Worm (Caenorhabditis elegans) whole organism, L4 larva: Measurements from ENCODE around the gene blos-1.

Source experiments
- F44E2.7 ChIP-seq: fragments of 200-800 bp; sonication (Bioruptor generic); IDR thresholded peaks from 2 replicates; pipeline ENCODE4 v2.1.2; 2022; ENCODE audit warnings: missing genetic modification characterization, missing compliant biosample characterization
- Y48G9A.11 ChIP-seq: fragments of 200-800 bp; sonication (Bioruptor generic); IDR thresholded peaks from 2 replicates; pipeline ENCODE4 v1.3.6; 2022; ENCODE audit warnings: missing genetic modification reagents, missing genetic modification characterization, missing compliant biosample characterization
- aha-1 ChIP-seq: fragments of 150-350 bp; peaks from one replicate; lab custom pipeline; 2014; ENCODE audit warnings: missing biosample characterization, missing genetic modification characterization
- ceh-32 ChIP-seq: sonication (generic microtip); optimal IDR thresholded peaks from 2 replicates; lab custom pipeline; 2016; ENCODE audit warnings: mild to moderate bottlenecking, missing genetic modification characterization, missing compliant biosample characterization; ENCODE audit not compliant: poor library complexity
- ceh-44 ChIP-seq: fragments of 200-800 bp; sonication (Bioruptor generic); IDR thresholded peaks from 2 replicates; pipeline ENCODE4 v1.3.6; 2022; ENCODE audit warnings: missing genetic modification reagents, missing genetic modification characterization, missing compliant biosample characterization
- ceh-62 ChIP-seq: sonication (generic microtip); optimal IDR thresholded peaks from 2 replicates; lab custom pipeline; 2017; ENCODE audit warnings: missing biosample characterization, missing genetic modification characterization
- daf-12 ChIP-seq: fragments of 150-350 bp; optimal IDR thresholded peaks from 2 replicates; lab custom pipeline; 2014; ENCODE audit warnings: missing biosample characterization, missing genetic modification reagents, missing genetic modification characterization
- daf-16 ChIP-seq, 3 experiments: sonication (generic microtip); optimal IDR thresholded peaks; 2 replicates each; lab custom pipeline; 2016 to 2017; ENCODE audit warnings: missing genetic modification characterization in 3 of 3, missing genetic modification reagents in 3 of 3, mild to moderate bottlenecking in 2 of 3, missing compliant biosample characterization in 2 of 3, missing biosample characterization in 1 of 3, moderate library complexity in 1 of 3
- daf-19 ChIP-seq: fragments of 200-800 bp; sonication (Bioruptor generic); conservative IDR thresholded peaks from 2 replicates; pipeline ENCODE4 v1.3.6; 2022; ENCODE audit warnings: missing genetic modification characterization, missing compliant biosample characterization
- dve-1 ChIP-seq: sonication (generic microtip); optimal IDR thresholded peaks from 2 replicates; lab custom pipeline; 2017; ENCODE audit warnings: antibody characterized with exemption, mild to moderate bottlenecking, missing genetic modification characterization, missing compliant biosample characterization; ENCODE audit not compliant: insufficient read depth
- egl-43 ChIP-seq: fragments of 200-800 bp; sonication (Bioruptor generic); IDR thresholded peaks from 2 replicates; pipeline ENCODE4 v1.3.6; 2022; ENCODE audit warnings: missing genetic modification reagents, missing genetic modification characterization, missing compliant biosample characterization
- gei-8 ChIP-seq: fragments of 200-800 bp; sonication (Bioruptor generic); optimal IDR thresholded peaks from 2 replicates; lab custom pipeline; 2018; ENCODE audit warnings: mild to moderate bottlenecking, missing genetic modification characterization, missing compliant biosample characterization
- hif-1 ChIP-seq, 2 experiments: sonication (generic microtip); optimal IDR thresholded peaks; 2 replicates each; lab custom pipeline; 2016 to 2017; ENCODE audit warnings: missing compliant biosample characterization in 2 of 2, missing genetic modification characterization in 2 of 2, missing genetic modification reagents in 2 of 2, missing genotype in 2 of 2, mild to moderate bottlenecking in 1 of 2
- hlh-11 ChIP-seq: fragments of 200-800 bp; sonication (Bioruptor generic); optimal IDR thresholded peaks from 2 replicates; lab custom pipeline; 2018; ENCODE audit warnings: mild to moderate bottlenecking, missing genetic modification characterization, missing compliant biosample characterization
- lir-3 ChIP-seq: sonication (generic microtip); optimal IDR thresholded peaks from 2 replicates; lab custom pipeline; 2016; ENCODE audit warnings: mild to moderate bottlenecking, missing genetic modification characterization, missing compliant biosample characterization
- madf-9 ChIP-seq: fragments of 200-800 bp; sonication (Bioruptor generic); conservative IDR thresholded peaks from 2 replicates; pipeline ENCODE4 v1.3.6; 2022; ENCODE audit warnings: missing genetic modification reagents, missing genetic modification characterization, missing compliant biosample characterization
- mdl-1 ChIP-seq, 2 experiments: fragments of 150-350 bp in 1 of 2; sonication (generic microtip) in 1 of 2; optimal IDR thresholded peaks; 2 replicates each; lab custom pipeline; 2014 to 2017; ENCODE audit warnings: missing biosample characterization in 2 of 2, missing genetic modification characterization in 2 of 2
- mes-2 ChIP-seq: sonication (generic microtip); optimal IDR thresholded peaks from 2 replicates; lab custom pipeline; 2016; ENCODE audit warnings: missing genotype, mild to moderate bottlenecking, missing genetic modification characterization, missing compliant biosample characterization; ENCODE audit not compliant: poor library complexity, severe bottlenecking
- nhr-102 ChIP-seq: sonication (generic microtip); optimal IDR thresholded peaks from 2 replicates; lab custom pipeline; 2016; ENCODE audit warnings: mild to moderate bottlenecking, missing genetic modification characterization, moderate library complexity, missing compliant biosample characterization
- nhr-111 ChIP-seq: fragments of 200-800 bp; sonication (Bioruptor generic); optimal IDR thresholded peaks from 2 replicates; lab custom pipeline; 2018; ENCODE audit warnings: mild to moderate bottlenecking, missing genetic modification characterization, missing compliant biosample characterization
- nhr-25 ChIP-seq: sonication (generic microtip); optimal IDR thresholded peaks from 2 replicates; lab custom pipeline; 2017; ENCODE audit warnings: missing genetic modification characterization, mild to moderate bottlenecking, missing compliant biosample characterization, antibody characterized with exemption, moderate library complexity, borderline replicate concordance; ENCODE audit not compliant: insufficient read depth
- nhr-28 ChIP-seq: fragments of 150-350 bp; optimal IDR thresholded peaks from 2 replicates; lab custom pipeline; 2014; ENCODE audit warnings: missing biosample characterization, missing genetic modification characterization
- nhr-41 ChIP-seq: fragments of 200-800 bp; sonication (Bioruptor generic); IDR thresholded peaks from 2 replicates; pipeline ENCODE4 v1.3.6; 2022; ENCODE audit warnings: missing genetic modification reagents, missing genetic modification characterization, missing compliant biosample characterization
- nhr-77 ChIP-seq: fragments of 150-350 bp; optimal IDR thresholded peaks from 2 replicates; lab custom pipeline; 2014; ENCODE audit warnings: missing biosample characterization, missing genetic modification characterization
- php-3 ChIP-seq: fragments of 200-800 bp; sonication (Bioruptor generic); IDR thresholded peaks from 2 replicates; pipeline ENCODE4 v1.3.6; 2022; ENCODE audit warnings: missing genetic modification reagents, missing genetic modification characterization, missing compliant biosample characterization
- pqm-1 ChIP-seq: sonication (generic microtip); optimal IDR thresholded peaks from 2 replicates; lab custom pipeline; 2017; ENCODE audit warnings: missing biosample characterization, missing genetic modification characterization
- set-16 ChIP-seq: fragments of 200-800 bp; sonication (Bioruptor generic); IDR thresholded peaks from 2 replicates; pipeline ENCODE4 v1.3.6; 2022; ENCODE audit warnings: missing genetic modification reagents, missing genetic modification characterization, missing compliant biosample characterization
- unc-62 ChIP-seq, 3 experiments: fragments of 150-350 bp in 1 of 3; sonication (generic microtip); optimal IDR thresholded peaks in 2 of 3; peaks in 1 of 3; 1 replicate in 1 of 3; 2 replicates in 2 of 3; lab custom pipeline; 2014 to 2017; ENCODE audit warnings: missing biosample characterization in 3 of 3, missing genetic modification characterization in 3 of 3, missing genetic modification reagents in 3 of 3, missing genotype in 1 of 3
- zfp-2 ChIP-seq: sonication (generic microtip); optimal IDR thresholded peaks from 2 replicates; lab custom pipeline; 2016; ENCODE audit warnings: mild to moderate bottlenecking, missing genetic modification characterization, missing compliant biosample characterization

blos-1 gene

DNA sequence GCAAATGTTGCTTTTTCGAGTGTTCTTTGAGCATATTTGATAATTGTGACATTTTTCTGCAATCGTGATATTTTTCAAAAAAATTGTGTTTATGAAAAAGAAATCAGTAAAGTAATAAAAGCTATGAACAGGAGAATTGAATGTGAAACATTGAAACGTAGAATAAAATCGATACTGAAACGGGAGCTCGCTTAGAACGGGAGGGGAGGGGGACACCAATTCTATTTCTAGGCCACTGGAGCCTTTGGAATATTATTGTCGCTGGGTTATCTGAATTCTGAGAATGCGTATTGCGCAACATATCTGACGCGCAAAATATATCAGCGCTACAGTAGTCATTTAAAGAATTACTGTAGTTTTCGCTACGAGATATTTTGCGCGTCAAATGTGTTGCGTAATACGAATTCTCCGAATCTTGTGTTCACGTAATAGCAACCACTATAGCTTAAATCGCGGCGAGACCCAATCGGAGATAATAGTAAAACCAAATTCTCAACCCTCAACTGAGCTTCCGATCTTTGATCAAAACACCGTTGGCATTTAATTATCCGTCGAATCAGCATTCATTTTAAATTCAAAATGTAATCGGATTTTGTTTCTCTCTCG, at the start of gene blos-1, which contains the start of gene best-18:
Gene blos-1 (minus strand): TSS at position 58 of the 606 bp plus-strand sequence.
Gene best-18 (plus strand): TSS at position 508 of the 606 bp plus-strand sequence.
- TF ChIP-seq nhr-77 = peak; percentile 15
- peak; percentile 31 for TF ChIP-seq nhr-28 (tag; lab: Kevin White, UChicago)
- no peak for TF ChIP-seq ceh-32 (tag; lab: Kevin White, UChicago)
- no peak for TF ChIP-seq daf-16 (GFP tag; optimal IDR thresholded peaks at IDR 0.05; lab: Kevin White, UChicago)
- TF ChIP-seq daf-16 (tag; optimal IDR thresholded peaks at IDR 0.05; lab: Kevin White, UChicago) = peak; percentile 69
- TF ChIP-seq dve-1 (tag; lab: Kevin White, UChicago) = no peak

- TF ChIP-seq php-3 (GFP tag; lab: Robert Waterston, UW) = no peak
- TF ChIP-seq unc-62 (GFP tag; optimal IDR thresholded peaks at IDR 0.05 in 1 of 2; lab: Kevin White, UChicago) = peak in 1 of 2 experiments; percentile 94
- no peak for TF ChIP-seq unc-62 (tag; optimal IDR thresholded peaks at IDR 0.05; lab: Kevin White, UChicago)
- TF ChIP-seq madf-9 (GFP tag; lab: Robert Waterston, UW) = no peak
Observed at ce11 chrIII:10261256-10261655, 49.5 kb upstream of the blos-1 start.

DNA sequence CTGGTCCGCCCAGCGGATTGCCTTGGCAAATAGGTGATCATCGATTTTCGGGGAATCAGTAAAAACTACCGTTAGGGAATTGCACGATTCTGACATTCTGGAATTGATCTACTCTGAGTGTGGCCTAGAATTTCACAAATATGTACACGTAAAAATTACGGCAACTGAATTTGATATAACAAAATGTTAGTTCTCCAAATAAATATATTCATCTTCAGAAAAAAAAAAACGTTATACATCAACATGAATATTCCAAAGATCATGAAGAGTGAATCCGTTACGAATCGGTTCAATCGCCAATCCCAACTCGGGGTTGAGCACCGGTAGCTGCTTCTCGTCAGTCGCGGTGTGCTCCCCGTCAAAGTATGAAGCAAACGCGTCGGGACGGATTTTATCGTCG, 46.9 kb upstream of the blos-1 start, which contains the start of gene rip-1:
Gene rip-1 (minus strand): TSS at position 101 of the 400 bp plus-strand sequence.
- TF ChIP-seq daf-12 (tag; lab: Kevin White, UChicago) = no peak
- TF ChIP-seq nhr-111 (GFP tag; lab: Kevin White, UChicago) = no peak
- TF ChIP-seq gei-8 (GFP tag; lab: Kevin White, UChicago) = no peak
- no peak for TF ChIP-seq daf-19
- TF ChIP-seq pqm-1 = no peak
- TF ChIP-seq mdl-1 (tag; optimal IDR thresholded peaks at IDR 0.05; lab: Kevin White, UChicago) = no peak
- no peak for TF ChIP-seq lir-3
- no peak for TF ChIP-seq mes-2
- no peak for TF ChIP-seq nhr-41
- TF ChIP-seq ceh-62 = no peak
- no peak for TF ChIP-seq egl-43 (GFP tag; lab: Robert Waterston, UW)
- no peak for TF ChIP-seq zfp-2 (tag; lab: Kevin White, UChicago)
- TF ChIP-seq Y48G9A.11 (GFP tag; lab: Robert Waterston, UW) = no peak
- no peak for TF ChIP-seq F44E2.7
- no peak for TF ChIP-seq aha-1
- TF ChIP-seq hif-1 (tag; optimal IDR thresholded peaks at IDR 0.05; lab: Kevin White, UChicago) = no peak
- TF ChIP-seq nhr-25 (tag; lab: Kevin White, UChicago) = no peak
- no peak for TF ChIP-seq hlh-11 (tag; lab: Kevin White, UChicago)
- TF ChIP-seq nhr-102 (tag; lab: Kevin White, UChicago) = no peak
- TF ChIP-seq, all 104 proteins: peak for 0

DNA sequence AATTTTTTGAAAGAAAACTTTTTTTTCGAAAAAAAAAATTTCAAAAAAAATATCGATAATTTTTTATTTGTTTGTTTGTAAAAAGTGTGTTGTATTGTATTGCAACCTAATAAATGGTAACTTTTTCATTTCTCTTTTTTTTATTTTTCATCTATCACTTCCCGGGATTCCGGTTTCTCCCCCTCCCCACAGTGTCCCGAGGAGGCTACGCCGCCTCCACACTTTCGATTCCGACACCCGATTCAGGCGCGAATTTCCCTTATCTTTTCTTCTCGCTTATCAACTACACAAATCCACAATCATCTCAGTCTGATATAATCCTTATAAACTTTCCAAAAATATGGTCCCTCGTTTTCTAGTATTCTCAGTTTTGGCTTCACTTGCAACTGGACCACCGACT, 42.8 kb upstream of the blos-1 start, which contains the start of gene R01H10.4:
Gene R01H10.4 (plus strand): TSS at position 236 of the 400 bp plus-strand sequence.
- TF ChIP-seq gei-8 (GFP tag; lab: Kevin White, UChicago) (no peak), nhr-28 (tag; lab: Kevin White, UChicago) (peak; percentile 73), aha-1 (peak; percentile 53), ceh-44 (GFP tag; lab: Robert Waterston, UW) (no peak)

DNA sequence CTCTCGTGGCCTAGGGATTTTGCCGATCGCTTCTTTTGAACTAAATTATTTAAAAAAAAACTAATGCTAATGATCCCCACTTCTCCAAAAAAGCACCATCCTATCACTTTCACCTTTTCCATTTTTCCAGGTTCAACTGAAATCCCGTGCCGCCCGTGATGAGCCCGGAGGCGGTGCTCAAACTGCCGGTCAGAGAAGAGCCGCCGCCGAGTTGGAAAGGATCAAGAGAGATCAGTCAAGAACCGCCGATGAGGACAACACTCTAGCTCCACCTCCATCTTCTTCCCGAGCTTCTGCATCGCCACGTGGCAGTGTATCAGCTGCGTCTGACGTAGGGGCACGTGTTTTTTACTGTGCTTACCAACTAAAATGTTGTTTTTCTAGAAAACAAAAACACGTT, 41.6 kb upstream of the blos-1 start:
- TF ChIP-seq nhr-41 (no peak), set-16 (peak; percentile 75), unc-62 (GFP tag; optimal IDR thresholded peaks at IDR 0.05 in 1 of 2; lab: Kevin White, UChicago) (peak in 1 of 2 experiments; percentile 1), unc-62 (tag; optimal IDR thresholded peaks at IDR 0.05; lab: Kevin White, UChicago) (no peak), egl-43 (GFP tag; lab: Robert Waterston, UW) (0 out of 2 replicates have a peak, but pooled peaks have one; percentile 14)
